Fruit fly (Drosophila melanogaster) whole organism, embryonic: ENCODE results near the gene Acp65Aa.

Experiments used
- Ada2b ChIP-seq: fragments of 200-800 bp; sonication (Bioruptor generic); IDR thresholded peaks from 2 replicates; pipeline ENCODE4 v1.3.6; 2022; ENCODE audit warnings: missing biosample characterization, missing genetic modification characterization
- Asciz ChIP-seq: fragments of 200-800 bp; sonication (Bioruptor generic); optimal IDR thresholded peaks from 2 replicates; lab custom pipeline; 2017; ENCODE audit warnings: missing biosample characterization, mild to moderate bottlenecking, missing genetic modification characterization, missing genetic modification reagents
- B-H1 ChIP-seq: fragments of 200-800 bp; sonication (Bioruptor generic); IDR thresholded peaks from 3 replicates; pipeline ENCODE4 v1.3.6; 2022; ENCODE audit warnings: missing biosample characterization, missing genetic modification characterization
- BtbVII ChIP-seq: fragments of 200-800 bp; sonication (Bioruptor generic); optimal IDR thresholded peaks from 3 replicates; lab custom pipeline; 2017; ENCODE audit warnings: missing biosample characterization, mild to moderate bottlenecking, missing genetic modification characterization
- CG10979 ChIP-seq: fragments of 200-800 bp; sonication (Bioruptor generic); optimal IDR thresholded peaks from 2 replicates; lab custom pipeline; 2018; ENCODE audit warnings: missing biosample characterization, mild to moderate bottlenecking, missing genetic modification characterization, moderate library complexity
- CG11504 ChIP-seq: fragments of 200-800 bp; sonication (Bioruptor generic); optimal IDR thresholded peaks from 3 replicates; lab custom pipeline; 2019; ENCODE audit warnings: missing biosample characterization, mild to moderate bottlenecking, missing genetic modification characterization, moderate library complexity
- CG12071 ChIP-seq: fragments of 200-800 bp; sonication (Bioruptor generic); optimal IDR thresholded peaks from 3 replicates; lab custom pipeline; 2018; ENCODE audit warnings: missing biosample characterization, mild to moderate bottlenecking, missing genetic modification characterization
- CG12769 ChIP-seq: fragments of 200-800 bp; sonication (Bioruptor generic); optimal IDR thresholded peaks from 2 replicates; lab custom pipeline; 2019; ENCODE audit warnings: missing biosample characterization, mild to moderate bottlenecking, missing genetic modification characterization, moderate library complexity
- CG13296 ChIP-seq: fragments of 200-800 bp; sonication (Bioruptor generic); optimal IDR thresholded peaks from 3 replicates; lab custom pipeline; 2018; ENCODE audit warnings: missing biosample characterization, mild to moderate bottlenecking, missing genetic modification characterization
- CG14860 ChIP-seq: fragments of 200-800 bp; sonication (Bioruptor generic); IDR thresholded peaks from 3 replicates; pipeline ENCODE4 v1.3.6; 2022; ENCODE audit warnings: missing biosample characterization, missing genetic modification characterization; ENCODE audit not compliant: partially characterized antibody
- CG15696 ChIP-seq: fragments of 200-800 bp; sonication (Bioruptor generic); optimal IDR thresholded peaks from 2 replicates; lab custom pipeline; 2019; ENCODE audit warnings: missing biosample characterization, mild to moderate bottlenecking, missing genetic modification characterization, moderate library complexity
- CG16813 ChIP-seq: fragments of 200-800 bp; sonication (Bioruptor generic); IDR thresholded peaks from 3 replicates; pipeline ENCODE4 v1.3.6; 2022; ENCODE audit warnings: missing biosample characterization, missing genetic modification characterization; ENCODE audit not compliant: partially characterized antibody
- CG18599 ChIP-seq: fragments of 200-800 bp; sonication (Bioruptor generic); optimal IDR thresholded peaks from 3 replicates; lab custom pipeline; 2017; ENCODE audit warnings: missing biosample characterization, missing genetic modification characterization, mild to moderate bottlenecking, moderate library complexity, missing genetic modification reagents
- CG2678 ChIP-seq: fragments of 200-800 bp; sonication (Bioruptor generic); optimal IDR thresholded peaks from 3 replicates; lab custom pipeline; 2019; ENCODE audit warnings: missing biosample characterization, mild to moderate bottlenecking, missing genetic modification characterization, moderate library complexity
- CG4360 ChIP-seq: fragments of 200-800 bp; sonication (Bioruptor generic); IDR thresholded peaks from 2 replicates; pipeline ENCODE4 v1.3.6; 2022; ENCODE audit warnings: missing biosample characterization, missing genetic modification characterization
- CG4424 ChIP-seq: fragments of 200-800 bp; sonication (Bioruptor generic); optimal IDR thresholded peaks from 3 replicates; lab custom pipeline; 2016; ENCODE audit warnings: missing biosample characterization, missing genetic modification characterization
- CG4820 ChIP-seq: fragments of 200-800 bp; sonication (Bioruptor generic); optimal IDR thresholded peaks from 3 replicates; lab custom pipeline; 2016; ENCODE audit warnings: missing biosample characterization, missing genetic modification characterization
- CG6854 ChIP-seq: fragments of 200-800 bp; sonication (Bioruptor generic); optimal IDR thresholded peaks from 3 replicates; lab custom pipeline; 2017; ENCODE audit warnings: missing biosample characterization, mild to moderate bottlenecking, missing genetic modification characterization
- CG7357 ChIP-seq: fragments of 200-800 bp; sonication (Bioruptor generic); IDR thresholded peaks from 3 replicates; pipeline ENCODE4 v1.3.6; 2022; ENCODE audit warnings: missing biosample characterization, missing genetic modification characterization
- CG8290 ChIP-seq, 3 experiments: fragments of 200-800 bp; sonication (Bioruptor generic); optimal IDR thresholded peaks; 2 replicates each; lab custom pipeline; 2016 to 2019; ENCODE audit warnings: missing biosample characterization in 3 of 3, missing genetic modification characterization in 3 of 3, mild to moderate bottlenecking in 2 of 3, moderate library complexity in 1 of 3
- CG8478 ChIP-seq: fragments of >200 bp; optimal IDR thresholded peaks from 2 replicates; lab custom pipeline; 2018
- CG9609 ChIP-seq: fragments of 200-800 bp; sonication (Bioruptor generic); optimal IDR thresholded peaks from 3 replicates; lab custom pipeline; 2016; ENCODE audit warnings: missing biosample characterization, missing genetic modification characterization
- D ChIP-seq, 2 experiments: fragments of 200-800 bp in 1 of 2; fragments of >200 bp in 1 of 2; sonication (Bioruptor generic) in 1 of 2; optimal IDR thresholded peaks; 2 replicates in 1 of 2; 3 replicates in 1 of 2; lab custom pipeline; 2017; ENCODE audit warnings: mild to moderate bottlenecking in 1 of 2, missing biosample characterization in 1 of 2, missing genetic modification characterization in 1 of 2, missing genetic modification reagents in 1 of 2
- Dbx ChIP-seq: fragments of 200-800 bp; sonication (Bioruptor generic); IDR thresholded peaks from 3 replicates; pipeline ENCODE4 v1.3.6; 2022; ENCODE audit warnings: missing biosample characterization, missing genetic modification characterization
- Doc2 ChIP-seq: fragments of 200-800 bp; sonication (Bioruptor generic); IDR thresholded peaks from 2 replicates; pipeline ENCODE4 v1.3.6; 2022; ENCODE audit warnings: missing biosample characterization, missing genetic modification characterization
- Dref ChIP-seq: fragments of 200-800 bp; sonication (Bioruptor generic); IDR thresholded peaks from 2 replicates; pipeline ENCODE4 v1.3.6; 2022; ENCODE audit warnings: missing biosample characterization, missing genetic modification characterization
- HLH54F ChIP-seq: fragments of 200-800 bp; sonication (Bioruptor generic); optimal IDR thresholded peaks from 3 replicates; lab custom pipeline; 2016; ENCODE audit warnings: missing biosample characterization, missing genetic modification characterization
- Max ChIP-seq: fragments of 200-800 bp; sonication (Bioruptor generic); optimal IDR thresholded peaks from 2 replicates; lab custom pipeline; 2016; ENCODE audit warnings: missing biosample characterization, mild to moderate bottlenecking, missing genetic modification characterization
- Ssrp ChIP-seq: fragments of 200-800 bp; sonication (Bioruptor generic); optimal IDR thresholded peaks from 2 replicates; lab custom pipeline; 2018; ENCODE audit warnings: missing biosample characterization, mild to moderate bottlenecking, missing genetic modification characterization, moderate library complexity
- Usf ChIP-seq: fragments of 200-800 bp; sonication (Bioruptor generic); optimal IDR thresholded peaks from 2 replicates; lab custom pipeline; 2017; ENCODE audit warnings: missing genotype, missing biosample characterization, missing genetic modification characterization
- Xbp1 ChIP-seq: fragments of 200-800 bp; sonication (Bioruptor generic); optimal IDR thresholded peaks from 3 replicates; lab custom pipeline; 2016; ENCODE audit warnings: missing biosample characterization, mild to moderate bottlenecking, missing genetic modification characterization
- ato ChIP-seq: fragments of 200-800 bp; sonication (Bioruptor generic); IDR thresholded peaks from 2 replicates; pipeline ENCODE4 v1.3.6; 2022; ENCODE audit warnings: missing biosample characterization, missing genetic modification characterization; ENCODE audit not compliant: partially characterized antibody
- bab2 ChIP-seq: fragments of 200-800 bp; sonication (Bioruptor generic); optimal IDR thresholded peaks from 2 replicates; lab custom pipeline; 2016; ENCODE audit warnings: missing biosample characterization, missing genetic modification characterization
- dmrt11E ChIP-seq: fragments of 200-800 bp; sonication (Bioruptor generic); optimal IDR thresholded peaks from 3 replicates; lab custom pipeline; 2018; ENCODE audit warnings: missing biosample characterization, mild to moderate bottlenecking, missing genetic modification characterization, moderate library complexity
- gem ChIP-seq: fragments of 200-800 bp; sonication (Bioruptor generic); optimal IDR thresholded peaks from 2 replicates; lab custom pipeline; 2019; ENCODE audit warnings: missing biosample characterization, mild to moderate bottlenecking, missing genetic modification characterization, moderate library complexity
- insv ChIP-seq, 2 experiments: fragments of 200-800 bp; sonication (Bioruptor generic); optimal IDR thresholded peaks; 3 replicates each; lab custom pipeline; 2016 to 2018; ENCODE audit warnings: missing biosample characterization in 2 of 2, missing genetic modification characterization in 2 of 2
- klu ChIP-seq: fragments of 200-800 bp; sonication (Bioruptor generic); IDR thresholded peaks from 2 replicates; pipeline ENCODE4 v1.3.6; 2022; ENCODE audit warnings: missing biosample characterization, missing genetic modification characterization
- lmd ChIP-seq: fragments of 200-800 bp; sonication (Bioruptor generic); IDR thresholded peaks from 2 replicates; pipeline ENCODE4 v1.3.6; 2022; ENCODE audit warnings: missing biosample characterization, missing genetic modification characterization
- nom ChIP-seq: fragments of 200-800 bp; sonication (Bioruptor generic); optimal IDR thresholded peaks from 2 replicates; lab custom pipeline; 2017; ENCODE audit warnings: missing biosample characterization, missing genetic modification characterization, mild to moderate bottlenecking, moderate library complexity, missing genetic modification reagents
- otp ChIP-seq: fragments of 200-800 bp; sonication (Bioruptor generic); IDR thresholded peaks from 3 replicates; pipeline ENCODE4, ENCODE4 v1.3.6; 2022; ENCODE audit warnings: missing biosample characterization, missing genetic modification characterization
- pros ChIP-seq: fragments of 200-800 bp; sonication (Bioruptor generic); optimal IDR thresholded peaks from 3 replicates; lab custom pipeline; 2019; ENCODE audit warnings: missing biosample characterization, mild to moderate bottlenecking, missing genetic modification characterization, moderate library complexity
- ro ChIP-seq: fragments of 200-800 bp; sonication (Bioruptor generic); IDR thresholded peaks from 2 replicates; pipeline ENCODE4 v1.3.6; 2022; ENCODE audit warnings: missing biosample characterization, missing genetic modification characterization
- row ChIP-seq: fragments of 200-800 bp; sonication (Bioruptor generic); IDR thresholded peaks from 3 replicates; pipeline ENCODE4 v1.3.6; 2022; ENCODE audit warnings: missing biosample characterization, missing genetic modification characterization
- scrt ChIP-seq: fragments of 200-800 bp; sonication (Bioruptor generic); optimal IDR thresholded peaks from 2 replicates; lab custom pipeline; 2018; ENCODE audit warnings: missing biosample characterization, mild to moderate bottlenecking, missing genetic modification characterization, moderate library complexity
- sd ChIP-seq: fragments of 200-800 bp; sonication (Bioruptor generic); optimal IDR thresholded peaks from 3 replicates; lab custom pipeline; 2018; ENCODE audit warnings: missing biosample characterization, mild to moderate bottlenecking, missing genetic modification characterization, moderate library complexity
- tgo ChIP-seq: fragments of 200-800 bp; sonication (Bioruptor generic); IDR thresholded peaks from 3 replicates; pipeline ENCODE4 v1.3.6; 2022; ENCODE audit warnings: missing biosample characterization, missing genetic modification characterization

Gene Acp65Aa

dm6 chr3L:6141538-6141937 is 11.0 kb downstream of the Acp65Aa start (continued):
- TF ChIP-seq Usf (GFP tag; lab: Kevin White, UChicago) (no peak), CG4820 (GFP tag; lab: Kevin White, UChicago) (no peak)

dm6 chr3L:6140771-6141472 is 11.6 kb downstream of the Acp65Aa start:
- TF ChIP-seq CG15696 (tag; lab: Kevin White, UChicago) (no peak), Ada2b (GFP tag; lab: Robert Waterston, UW) (no peak), HLH54F (no peak), CG4820 (GFP tag; lab: Kevin White, UChicago) (no peak), ro (GFP tag; lab: Robert Waterston, UW) (no peak), Usf (GFP tag; lab: Kevin White, UChicago) (no peak), sd (peak; percentile 12), D (optimal IDR thresholded peaks at IDR 0.05; lab: Kevin White, UChicago) (no peak), D (GFP tag; optimal IDR thresholded peaks at IDR 0.05; lab: Kevin White, UChicago) (no peak), insv (GFP tag; optimal IDR thresholded peaks at IDR 0.05; lab: Kevin White, UChicago) (no peak), tgo (peak; percentile 14; the same call in 1 of the 3 replicates), CG2678 (tag; lab: Kevin White, UChicago) (peak; percentile 21), dmrt11E (tag; lab: Kevin White, UChicago) (no peak), Dbx (GFP tag; lab: Robert Waterston, UW) (no peak), CG11504 (tag; lab: Kevin White, UChicago) (peak; percentile 27), CG12071 (GFP tag; lab: Kevin White, UChicago) (no peak), CG6854 (GFP tag; lab: Kevin White, UChicago) (no peak), nom (GFP tag; lab: Kevin White, UChicago) (no peak), B-H1 (GFP tag; lab: Robert Waterston, UW) (no peak), CG14860 (GFP tag; lab: Robert Waterston, UW) (no peak), pros (GFP tag; lab: Kevin White, UChicago) (peak; percentile 19), klu (GFP tag; lab: Robert Waterston, UW) (no peak), CG8478 (lab: Kevin White, UChicago) (no peak), bab2 (GFP tag; lab: Kevin White, UChicago) (no peak), lmd (GFP tag; lab: Robert Waterston, UW) (no peak; the same call in 1 of the 2 replicates), Max (GFP tag; lab: Kevin White, UChicago) (no peak), CG18599 (GFP tag; lab: Kevin White, UChicago) (no peak), CG12769 (tag; lab: Kevin White, UChicago) (peak; percentile 17), gem (peak; percentile 52), Asciz (GFP tag; lab: Kevin White, UChicago) (no peak), BtbVII (GFP tag; lab: Kevin White, UChicago) (no peak), CG8290 (GFP tag; optimal IDR thresholded peaks at IDR 0.05; lab: Kevin White, UChicago) (no peak), CG8290 (tag; optimal IDR thresholded peaks at IDR 0.05; lab: Kevin White, UChicago) (peak in 1 of 2 experiments; percentile 35), ato (GFP tag; lab: Robert Waterston, UW) (no peak), otp (0 out of 3 replicates have a peak, but pooled peaks have one; percentile 10), Doc2 (GFP tag; lab: Robert Waterston, UW) (no peak), row (0 out of 3 replicates have a peak, but pooled peaks have one; percentile 22), CG9609 (no peak), CG4360 (GFP tag; lab: Robert Waterston, UW) (no peak), Dref (GFP tag; lab: Robert Waterston, UW) (no peak), CG10979 (tag; lab: Kevin White, UChicago) (no peak), CG13296 (GFP tag; lab: Kevin White, UChicago) (no peak), CG4424 (GFP tag; lab: Kevin White, UChicago) (no peak), Ssrp (no peak), CG16813 (no peak), Xbp1 (GFP tag; lab: Kevin White, UChicago) (no peak), CG7357 (GFP tag; lab: Robert Waterston, UW) (no peak), scrt (GFP tag; lab: Kevin White, UChicago) (no peak)
